Worm (Caenorhabditis elegans): Measurements from ENCODE around the gene trmt-10C.2.

DNA sequence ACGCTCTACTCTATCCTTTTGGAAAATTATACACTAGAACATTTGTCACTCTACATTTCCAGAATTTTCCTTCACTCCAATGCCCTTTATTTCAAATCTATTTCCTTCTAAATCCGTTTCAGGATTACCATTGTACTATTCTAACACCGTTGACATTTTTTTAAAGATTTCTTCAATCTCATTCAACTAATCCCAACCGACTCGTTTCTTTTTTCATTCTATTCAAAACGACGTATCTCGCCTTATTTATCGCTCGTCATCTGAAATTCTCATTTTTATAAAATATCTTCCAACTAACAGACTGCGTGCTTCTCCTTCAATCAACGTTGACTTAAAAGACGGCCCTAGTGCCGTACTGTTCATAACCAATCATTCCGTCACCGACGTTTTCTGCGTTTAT is 7.0 kb downstream of the trmt-10C.2 start, which contains the start of gene akap-1:
- TF ChIP-seq lin-11 (tag; optimal IDR thresholded peaks at IDR 0.05) (no peak), eyg-1 (tag; optimal IDR thresholded peaks at IDR 0.05) (no peak)
